Worm (Caenorhabditis elegans) whole organism, young adult: ENCODE data around the gene C17H12.6.

Experiments used
- B0035.1 ChIP-seq: sonication (generic microtip); optimal IDR thresholded peaks from 2 replicates; lab custom pipeline; 2016; ENCODE audit warnings: missing genetic modification characterization, mild to moderate bottlenecking, missing compliant biosample characterization, missing genotype, missing genetic modification reagents
- B0261.1 ChIP-seq: sonication (generic microtip); optimal IDR thresholded peaks from 2 replicates; lab custom pipeline; 2016; ENCODE audit warnings: mild to moderate bottlenecking, missing genetic modification characterization, moderate library complexity, missing compliant biosample characterization
- C06A6.2 ChIP-seq: fragments of 200-800 bp; sonication (Bioruptor generic); conservative IDR thresholded peaks from 2 replicates; pipeline ENCODE4 v1.3.6; 2022; ENCODE audit warnings: missing genetic modification characterization, missing compliant biosample characterization
- F23B12.7 ChIP-seq: sonication (generic microtip); optimal IDR thresholded peaks from 2 replicates; lab custom pipeline; 2017; ENCODE audit warnings: missing genetic modification characterization, mild to moderate bottlenecking, missing compliant biosample characterization, antibody characterized with exemption, moderate library complexity; ENCODE audit not compliant: insufficient read depth
- F33H1.4 ChIP-seq: fragments of 200-800 bp; sonication (Bioruptor generic); IDR thresholded peaks from 2 replicates; pipeline ENCODE4 v1.3.6; 2022; ENCODE audit warnings: missing genetic modification reagents, missing genetic modification characterization, missing compliant biosample characterization
- F57A8.1 ChIP-seq: fragments of 200-800 bp; sonication (Bioruptor generic); optimal IDR thresholded peaks from 2 replicates; lab custom pipeline; 2018; ENCODE audit warnings: mild to moderate bottlenecking, missing genetic modification characterization, moderate library complexity, missing compliant biosample characterization
- F57C9.4 ChIP-seq: sonication (generic microtip); optimal IDR thresholded peaks from 2 replicates; lab custom pipeline; 2017; ENCODE audit warnings: mild to moderate bottlenecking, missing genetic modification characterization, missing compliant biosample characterization
- T26A5.8 ChIP-seq: sonication (generic microtip); optimal IDR thresholded peaks from 2 replicates; lab custom pipeline; 2016; ENCODE audit warnings: missing genetic modification characterization, missing compliant biosample characterization
- Y53F4B.3 ChIP-seq: fragments of 200-800 bp; sonication (Bioruptor generic); IDR thresholded peaks from 2 replicates; pipeline ENCODE4 v1.3.6; 2022; ENCODE audit warnings: missing genetic modification reagents, missing genetic modification characterization, missing compliant biosample characterization
- Y67H2A.10 ChIP-seq: fragments of 200-800 bp; sonication (Bioruptor generic); conservative IDR thresholded peaks from 2 replicates; pipeline ENCODE4 v1.3.6; 2022; ENCODE audit warnings: missing genetic modification reagents, missing genetic modification characterization, missing compliant biosample characterization
- Y79H2A.3 ChIP-seq: fragments of 200-800 bp; sonication (Bioruptor generic); conservative IDR thresholded peaks from 2 replicates; pipeline ENCODE4 v1.3.6; 2022; ENCODE audit warnings: missing genetic modification reagents, missing genetic modification characterization, missing compliant biosample characterization
- Y95B8A.8 ChIP-seq: fragments of 200-800 bp; sonication (Bioruptor generic); IDR thresholded peaks from 2 replicates; pipeline ENCODE4 v1.3.6; 2022; ENCODE audit warnings: missing genetic modification reagents, missing genetic modification characterization, missing compliant biosample characterization
- ZK185.1 ChIP-seq: sonication (generic microtip); optimal IDR thresholded peaks from 2 replicates; lab custom pipeline; 2016; ENCODE audit warnings: mild to moderate bottlenecking, missing genetic modification characterization, missing compliant biosample characterization; ENCODE audit not compliant: poor library complexity, severe bottlenecking
- aptf-3 ChIP-seq: fragments of 200-800 bp; sonication (Bioruptor generic); IDR thresholded peaks from 2 replicates; pipeline ENCODE4 v1.3.6; 2022; ENCODE audit warnings: missing genetic modification characterization, missing compliant biosample characterization
- atf-7 ChIP-seq: sonication (generic microtip); optimal IDR thresholded peaks from 2 replicates; lab custom pipeline; 2017; ENCODE audit warnings: mild to moderate bottlenecking, missing genetic modification characterization, missing compliant biosample characterization
- attf-5 ChIP-seq: fragments of 200-800 bp; sonication (Bioruptor generic); optimal IDR thresholded peaks from 2 replicates; lab custom pipeline; 2018; ENCODE audit warnings: mild to moderate bottlenecking, missing genetic modification characterization, missing compliant biosample characterization
- ccch-3 ChIP-seq: fragments of 200-800 bp; sonication (Bioruptor generic); optimal IDR thresholded peaks from 2 replicates; lab custom pipeline; 2018; ENCODE audit warnings: mild to moderate bottlenecking, missing genetic modification characterization, missing compliant biosample characterization
- cebp-2 ChIP-seq: fragments of 200-800 bp; sonication (Bioruptor generic); IDR thresholded peaks from 2 replicates; pipeline ENCODE4 v1.3.6; 2022; ENCODE audit warnings: missing genetic modification characterization, missing compliant biosample characterization
- ceh-27 ChIP-seq: fragments of 200-800 bp; sonication (Bioruptor generic); optimal IDR thresholded peaks from 2 replicates; lab custom pipeline; 2018; ENCODE audit warnings: mild to moderate bottlenecking, missing genetic modification characterization, moderate library complexity, missing compliant biosample characterization
- ceh-79 ChIP-seq: sonication (generic microtip); optimal IDR thresholded peaks from 2 replicates; lab custom pipeline; 2017; ENCODE audit warnings: mild to moderate bottlenecking, missing genetic modification characterization, missing compliant biosample characterization
- ceh-91 ChIP-seq: fragments of 200-800 bp; sonication (Bioruptor generic); IDR thresholded peaks from 2 replicates; pipeline ENCODE4 v1.3.6; 2022; ENCODE audit warnings: missing genetic modification reagents, missing genetic modification characterization, missing compliant biosample characterization
- dpff-1 ChIP-seq: sonication (generic microtip); optimal IDR thresholded peaks from 2 replicates; lab custom pipeline; 2017; ENCODE audit warnings: mild to moderate bottlenecking, missing genetic modification characterization, missing compliant biosample characterization
- efl-1 ChIP-seq: fragments of 150-350 bp; optimal IDR thresholded peaks from 2 replicates; lab custom pipeline; 2014; ENCODE audit warnings: missing biosample characterization, missing genetic modification reagents, missing genetic modification characterization
- egl-44 ChIP-seq: fragments of 200-800 bp; sonication (Bioruptor generic); IDR thresholded peaks from 2 replicates; pipeline ENCODE4 v1.3.6; 2022; ENCODE audit warnings: missing genetic modification reagents, missing genetic modification characterization, missing compliant biosample characterization
- ets-4 ChIP-seq: fragments of 200-800 bp; sonication (Bioruptor generic); optimal IDR thresholded peaks from 2 replicates; lab custom pipeline; 2018; ENCODE audit warnings: mild to moderate bottlenecking, missing genetic modification characterization, missing compliant biosample characterization
- gei-17 ChIP-seq: fragments of 200-800 bp; sonication (Bioruptor generic); optimal IDR thresholded peaks from 2 replicates; lab custom pipeline; 2018; ENCODE audit warnings: mild to moderate bottlenecking, missing genetic modification characterization, missing compliant biosample characterization
- hlh-26 ChIP-seq: fragments of 200-800 bp; sonication (Bioruptor generic); conservative IDR thresholded peaks from 2 replicates; pipeline ENCODE4 v1.3.6; 2022; ENCODE audit warnings: missing genetic modification reagents, missing genetic modification characterization, missing compliant biosample characterization
- hmg-1.2 ChIP-seq: fragments of 200-800 bp; sonication (Bioruptor generic); IDR thresholded peaks from 2 replicates; pipeline ENCODE4 v1.3.6; 2022; ENCODE audit warnings: missing genetic modification reagents, missing genetic modification characterization, missing compliant biosample characterization
- lag-1 ChIP-seq: fragments of 200-800 bp; sonication (Bioruptor generic); IDR thresholded peaks from 2 replicates; pipeline ENCODE4 v1.3.6; 2022; ENCODE audit warnings: missing genetic modification reagents, missing genetic modification characterization, missing compliant biosample characterization
- lin-26 ChIP-seq: fragments of 200-800 bp; sonication (Bioruptor generic); IDR thresholded peaks from 2 replicates; pipeline ENCODE4 v1.3.6; 2022; ENCODE audit warnings: missing genetic modification reagents, missing genetic modification characterization, missing compliant biosample characterization
- lin-35 ChIP-seq, 3 experiments: fragments of 150-350 bp in 2 of 3; sonication (generic microtip) in 1 of 3; optimal IDR thresholded peaks; 2 replicates each; lab custom pipeline; 2014 to 2018; ENCODE audit warnings: missing biosample characterization in 3 of 3, missing genetic modification characterization in 3 of 3, missing genetic modification reagents in 3 of 3
- lin-54 ChIP-seq: fragments of 200-800 bp; sonication (Bioruptor generic); optimal IDR thresholded peaks from 2 replicates; lab custom pipeline; 2018; ENCODE audit warnings: mild to moderate bottlenecking, missing genetic modification characterization, missing compliant biosample characterization
- lsl-1 ChIP-seq: fragments of 200-800 bp; sonication (Bioruptor generic); optimal IDR thresholded peaks from 2 replicates; lab custom pipeline; 2018; ENCODE audit warnings: mild to moderate bottlenecking, missing genetic modification characterization, moderate library complexity, missing compliant biosample characterization
- mel-28 ChIP-seq: sonication (generic microtip); optimal IDR thresholded peaks from 2 replicates; lab custom pipeline; 2016; ENCODE audit warnings: borderline replicate concordance, mild to moderate bottlenecking, missing genetic modification characterization, missing compliant biosample characterization
- mxl-1 ChIP-seq: sonication (generic microtip); optimal IDR thresholded peaks from 2 replicates; lab custom pipeline; 2016; ENCODE audit warnings: missing genetic modification characterization, missing compliant biosample characterization
- nfya-2 ChIP-seq: fragments of 200-800 bp; sonication (Bioruptor generic); IDR thresholded peaks from 2 replicates; pipeline ENCODE4 v1.3.6; 2022; ENCODE audit warnings: missing genetic modification reagents, missing genetic modification characterization, missing compliant biosample characterization
- nhr-120 ChIP-seq: fragments of 200-800 bp; sonication (Bioruptor generic); IDR thresholded peaks from 2 replicates; pipeline ENCODE4 v1.3.6; 2022; ENCODE audit warnings: missing genetic modification characterization, missing compliant biosample characterization
- nhr-179 ChIP-seq: sonication (generic microtip); optimal IDR thresholded peaks from 2 replicates; lab custom pipeline; 2016; ENCODE audit warnings: mild to moderate bottlenecking, missing genetic modification characterization, missing compliant biosample characterization
- nhr-27 ChIP-seq: fragments of 200-800 bp; sonication (Bioruptor generic); optimal IDR thresholded peaks from 2 replicates; lab custom pipeline; 2018; ENCODE audit warnings: mild to moderate bottlenecking, missing genetic modification characterization, moderate library complexity, missing compliant biosample characterization
- nhr-80 ChIP-seq: sonication (generic microtip); optimal IDR thresholded peaks from 2 replicates; lab custom pipeline; 2016; ENCODE audit warnings: missing genetic modification characterization, missing compliant biosample characterization
- rcor-1 ChIP-seq: fragments of 200-800 bp; sonication (Bioruptor generic); IDR thresholded peaks from 2 replicates; pipeline ENCODE4 v1.3.6; 2022; ENCODE audit warnings: missing genetic modification reagents, missing genetic modification characterization, missing compliant biosample characterization
- repo-1 ChIP-seq: sonication (generic microtip); optimal IDR thresholded peaks from 2 replicates; lab custom pipeline; 2017; ENCODE audit warnings: mild to moderate bottlenecking, missing genetic modification characterization, missing compliant biosample characterization
- rpc-1 ChIP-seq, 2 experiments: fragments of 150-350 bp in 1 of 2; sonication (generic microtip) in 1 of 2; optimal IDR thresholded peaks; 2 replicates each; lab custom pipeline; 2014 to 2018; ENCODE audit warnings: missing biosample characterization in 1 of 2, missing genetic modification characterization in 1 of 2, missing genetic modification reagents in 1 of 2, missing genotype in 1 of 2
- snpc-1.1 ChIP-seq: sonication (generic microtip); optimal IDR thresholded peaks from 2 replicates; lab custom pipeline; 2017; ENCODE audit warnings: missing genetic modification characterization, mild to moderate bottlenecking, missing compliant biosample characterization, antibody characterized with exemption, moderate library complexity, missing genotype, missing genetic modification reagents; ENCODE audit not compliant: insufficient read depth
- tlf-1 ChIP-seq: fragments of 200-800 bp; sonication (Bioruptor generic); optimal IDR thresholded peaks from 2 replicates; lab custom pipeline; 2018; ENCODE audit warnings: mild to moderate bottlenecking, missing genetic modification characterization, missing compliant biosample characterization
- unc-62 ChIP-seq: fragments of 150-350 bp; optimal IDR thresholded peaks from 2 replicates; lab custom pipeline; 2014; ENCODE audit warnings: missing biosample characterization, missing genetic modification reagents, missing genetic modification characterization
- zfh-2 ChIP-seq: fragments of 200-800 bp; sonication (Bioruptor generic); conservative IDR thresholded peaks from 2 replicates; pipeline ENCODE4 v1.3.6; 2022; ENCODE audit warnings: missing genetic modification reagents, missing genetic modification characterization, missing compliant biosample characterization
- ztf-18 ChIP-seq: sonication (generic microtip); optimal IDR thresholded peaks from 2 replicates; lab custom pipeline; 2016; ENCODE audit warnings: missing genotype, mild to moderate bottlenecking, missing genetic modification characterization, missing compliant biosample characterization
- ztf-3 ChIP-seq: fragments of 200-800 bp; sonication (Bioruptor generic); optimal IDR thresholded peaks from 2 replicates; lab custom pipeline; 2018; ENCODE audit warnings: mild to moderate bottlenecking, missing genetic modification characterization, missing compliant biosample characterization

The C17H12.6 gene

ce11 chrIV:6842470-6843008, 20.2 kb upstream of the C17H12.6 start, which contains the start of gene lip-1 (continued):
- TF ChIP-seq ceh-27 (GFP tag; lab: Kevin White, UChicago) (no peak), nhr-120 (no peak), ZK185.1 (no peak), F57C9.4 (no peak), egl-44 (GFP tag; lab: Robert Waterston, UW) (no peak), ztf-3 (GFP tag; lab: Kevin White, UChicago) (no peak), rcor-1 (no peak), gei-17 (no peak), efl-1 (GFP tag; lab: Kevin White, UChicago) (peak; percentile 93), Y53F4B.3 (GFP tag; lab: Robert Waterston, UW) (no peak), ceh-79 (tag; lab: Kevin White, UChicago) (no peak), hlh-26 (GFP tag; lab: Robert Waterston, UW) (no peak), C06A6.2 (no peak), ets-4 (no peak), Y67H2A.10 (no peak), F33H1.4 (GFP tag; lab: Robert Waterston, UW) (peak; percentile 72), F57A8.1 (GFP tag; lab: Kevin White, UChicago) (no peak), cebp-2 (GFP tag; lab: Robert Waterston, UW) (no peak), B0035.1 (no peak), attf-5 (GFP tag; lab: Kevin White, UChicago) (no peak), rpc-1 (optimal IDR thresholded peaks at IDR 0.05; lab: Kevin White, UChicago) (no peak), rpc-1 (tag; optimal IDR thresholded peaks at IDR 0.05; lab: Kevin White, UChicago) (no peak), tlf-1 (GFP tag; lab: Kevin White, UChicago) (no peak), ceh-91 (GFP tag; lab: Robert Waterston, UW) (peak; percentile 72), zfh-2 (GFP tag; lab: Robert Waterston, UW) (no peak), mel-28 (tag; lab: Kevin White, UChicago) (no peak), lag-1 (GFP tag; lab: Robert Waterston, UW) (no peak), lsl-1 (GFP tag; lab: Kevin White, UChicago) (peak; percentile 90), ccch-3 (no peak), mxl-1 (no peak), B0261.1 (tag; lab: Kevin White, UChicago) (no peak), Y79H2A.3 (GFP tag; lab: Robert Waterston, UW) (no peak), snpc-1.1 (no peak), repo-1 (tag; lab: Kevin White, UChicago) (no peak), T26A5.8 (tag; lab: Kevin White, UChicago) (no peak), nfya-2 (no peak), lin-35 (GFP tag; optimal IDR thresholded peaks at IDR 0.05; lab: Kevin White, UChicago) (no peak), aptf-3 (GFP tag; lab: Robert Waterston, UW) (no peak), nhr-179 (no peak), F23B12.7 (tag; lab: Kevin White, UChicago) (no peak), lin-54 (GFP tag; lab: Kevin White, UChicago) (peak; percentile 50), nhr-27 (tag; lab: Kevin White, UChicago) (no peak), unc-62 (GFP tag; lab: Kevin White, UChicago) (no peak), lin-26 (no peak), dpff-1 (no peak), hmg-1.2 (GFP tag; lab: Robert Waterston, UW) (peak; percentile 26; the same call in 1 of the 2 replicates), atf-7 (tag; lab: Kevin White, UChicago) (no peak), ztf-18 (tag; lab: Kevin White, UChicago) (no peak), Y95B8A.8 (GFP tag; lab: Robert Waterston, UW) (peak; percentile 82), nhr-80 (tag; lab: Kevin White, UChicago) (no peak)
